Fruit fly (Drosophila melanogaster) whole organism, embryonic: ENCODE measurements around the gene CG32801.

Experiments
- ATbp ChIP-seq: fragments of 200-800 bp; sonication (Bioruptor generic); optimal IDR thresholded peaks from 2 replicates; lab custom pipeline; 2017; ENCODE audit warnings: missing biosample characterization, mild to moderate bottlenecking, missing genetic modification characterization, missing genetic modification reagents
- Aef1 ChIP-seq: fragments of 200-800 bp; sonication (Bioruptor generic); IDR thresholded peaks from 3 replicates; pipeline ENCODE4 v1.3.6; 2022; ENCODE audit warnings: missing biosample characterization, missing genetic modification characterization
- BEAF-32 ChIP-seq: fragments of 200-800 bp; sonication (Bioruptor generic); optimal IDR thresholded peaks from 3 replicates; lab custom pipeline; 2017; ENCODE audit warnings: missing biosample characterization, missing genetic modification characterization, mild to moderate bottlenecking, moderate library complexity, missing genetic modification reagents
- CG10267 ChIP-seq: fragments of 200-800 bp; sonication (Bioruptor generic); optimal IDR thresholded peaks from 2 replicates; lab custom pipeline; 2018; ENCODE audit warnings: missing biosample characterization, mild to moderate bottlenecking, missing genetic modification characterization, moderate library complexity
- CG10462 ChIP-seq: fragments of 200-800 bp; sonication (Bioruptor generic); optimal IDR thresholded peaks from 2 replicates; lab custom pipeline; 2016; ENCODE audit warnings: missing biosample characterization, missing genetic modification characterization
- CG10565 ChIP-seq: fragments of 200-800 bp; sonication (Bioruptor generic); optimal IDR thresholded peaks from 3 replicates; lab custom pipeline; 2016; ENCODE audit warnings: missing biosample characterization, mild to moderate bottlenecking, missing genetic modification characterization
- CG10959 ChIP-seq: fragments of 200-800 bp; sonication (Bioruptor generic); IDR thresholded peaks from 2 replicates; pipeline ENCODE4 v1.3.6; 2022; ENCODE audit warnings: missing biosample characterization, missing genetic modification characterization
- CG12071 ChIP-seq: fragments of 200-800 bp; sonication (Bioruptor generic); optimal IDR thresholded peaks from 3 replicates; lab custom pipeline; 2018; ENCODE audit warnings: missing biosample characterization, mild to moderate bottlenecking, missing genetic modification characterization
- CG12659 ChIP-seq: fragments of 200-800 bp; sonication (Bioruptor generic); optimal IDR thresholded peaks from 3 replicates; lab custom pipeline; 2017; ENCODE audit warnings: mild to moderate bottlenecking, missing biosample characterization, missing genetic modification reagents, missing genetic modification characterization
- CG12942 ChIP-seq: fragments of 200-800 bp; sonication (Bioruptor generic); optimal IDR thresholded peaks from 3 replicates; lab custom pipeline; 2016; ENCODE audit warnings: missing biosample characterization, missing genetic modification characterization
- CG13296 ChIP-seq: fragments of 200-800 bp; sonication (Bioruptor generic); optimal IDR thresholded peaks from 3 replicates; lab custom pipeline; 2018; ENCODE audit warnings: missing biosample characterization, mild to moderate bottlenecking, missing genetic modification characterization
- CG1792 ChIP-seq: fragments of 200-800 bp; sonication (Bioruptor generic); optimal IDR thresholded peaks from 2 replicates; lab custom pipeline; 2016; ENCODE audit warnings: missing biosample characterization, missing genetic modification characterization
- CG18011 ChIP-seq: fragments of 200-800 bp; sonication (Bioruptor generic); optimal IDR thresholded peaks from 2 replicates; lab custom pipeline; 2017; ENCODE audit warnings: missing biosample characterization, missing genetic modification characterization, mild to moderate bottlenecking, moderate library complexity, missing genotype
- CG32532 ChIP-seq: fragments of 200-800 bp; sonication (Bioruptor generic); IDR thresholded peaks from 2 replicates; pipeline ENCODE4 v1.3.6; 2022; ENCODE audit warnings: missing biosample characterization, missing genetic modification characterization
- CG32767 ChIP-seq: fragments of 200-800 bp; sonication (Bioruptor generic); IDR thresholded peaks from 2 replicates; pipeline ENCODE4 v1.3.6; 2022; ENCODE audit warnings: missing biosample characterization, missing genetic modification characterization
- CG34422 ChIP-seq: fragments of 200-800 bp; sonication (Bioruptor generic); IDR thresholded peaks from 3 replicates; pipeline ENCODE4 v1.3.6; 2022; ENCODE audit warnings: missing biosample characterization, missing genetic modification characterization
- CG3847 ChIP-seq: fragments of 200-800 bp; sonication (Bioruptor generic); IDR thresholded peaks from 2 replicates; pipeline ENCODE4 v1.3.6; 2022; ENCODE audit warnings: missing biosample characterization, missing genetic modification characterization
- CG4360 ChIP-seq: fragments of 200-800 bp; sonication (Bioruptor generic); IDR thresholded peaks from 2 replicates; pipeline ENCODE4 v1.3.6; 2022; ENCODE audit warnings: missing biosample characterization, missing genetic modification characterization
- CG4707 ChIP-seq: fragments of 200-800 bp; sonication (Bioruptor generic); optimal IDR thresholded peaks from 2 replicates; lab custom pipeline; 2018; ENCODE audit warnings: missing biosample characterization, mild to moderate bottlenecking, missing genetic modification characterization, moderate library complexity
- CG5180 ChIP-seq: fragments of 200-800 bp; sonication (Bioruptor generic); optimal IDR thresholded peaks from 3 replicates; lab custom pipeline; 2017; ENCODE audit warnings: missing biosample characterization, missing genetic modification characterization, mild to moderate bottlenecking, moderate library complexity, missing genetic modification reagents
- CG6254 ChIP-seq: fragments of 200-800 bp; sonication (Bioruptor generic); optimal IDR thresholded peaks from 3 replicates; lab custom pipeline; 2017; ENCODE audit warnings: mild to moderate bottlenecking, missing biosample characterization, missing genetic modification reagents, missing genetic modification characterization
- CG7928 ChIP-seq: fragments of 200-800 bp; sonication (Bioruptor generic); optimal IDR thresholded peaks from 2 replicates; lab custom pipeline; 2017; ENCODE audit warnings: missing biosample characterization, mild to moderate bottlenecking, missing genetic modification characterization
- CG9215 ChIP-seq: fragments of 200-800 bp; sonication (Bioruptor generic); IDR thresholded peaks from 2 replicates; pipeline ENCODE4 v1.3.6; 2022; ENCODE audit warnings: missing biosample characterization, missing genetic modification characterization
- CG9609 ChIP-seq: fragments of 200-800 bp; sonication (Bioruptor generic); optimal IDR thresholded peaks from 3 replicates; lab custom pipeline; 2016; ENCODE audit warnings: missing biosample characterization, missing genetic modification characterization
- D ChIP-seq, 2 experiments: fragments of 200-800 bp in 1 of 2; fragments of >200 bp in 1 of 2; sonication (Bioruptor generic) in 1 of 2; optimal IDR thresholded peaks; 2 replicates in 1 of 2; 3 replicates in 1 of 2; lab custom pipeline; 2017; ENCODE audit warnings: mild to moderate bottlenecking in 1 of 2, missing biosample characterization in 1 of 2, missing genetic modification characterization in 1 of 2, missing genetic modification reagents in 1 of 2
- E2f2 ChIP-seq: fragments of 200-800 bp; sonication (Bioruptor generic); IDR thresholded peaks from 2 replicates; pipeline ENCODE4 v1.3.6; 2022; ENCODE audit warnings: missing biosample characterization, missing genetic modification characterization
- Lhr ChIP-seq: fragments of 200-800 bp; sonication (Bioruptor generic); optimal IDR thresholded peaks from 3 replicates; lab custom pipeline; 2017; ENCODE audit warnings: mild to moderate bottlenecking, missing biosample characterization, missing genetic modification reagents, missing genetic modification characterization
- Lpt ChIP-seq: fragments of >200 bp; optimal IDR thresholded peaks from 2 replicates; lab custom pipeline; 2018; ENCODE audit warnings: missing biosample characterization, missing genetic modification characterization
- Max ChIP-seq: fragments of 200-800 bp; sonication (Bioruptor generic); optimal IDR thresholded peaks from 2 replicates; lab custom pipeline; 2016; ENCODE audit warnings: missing biosample characterization, mild to moderate bottlenecking, missing genetic modification characterization
- Nf-YB ChIP-seq: fragments of 200-800 bp; sonication (Bioruptor generic); optimal IDR thresholded peaks from 3 replicates; lab custom pipeline; 2019; ENCODE audit warnings: missing biosample characterization, mild to moderate bottlenecking, missing genetic modification characterization, moderate library complexity
- Sry-δ ChIP-seq: fragments of 200-800 bp; sonication (Bioruptor generic); optimal IDR thresholded peaks from 2 replicates; lab custom pipeline; 2016; ENCODE audit warnings: missing biosample characterization, missing genetic modification characterization
- Taf1 ChIP-seq: fragments of 200-800 bp; sonication (Bioruptor generic); IDR thresholded peaks from 2 replicates; pipeline ENCODE4 v1.3.6; 2022; ENCODE audit warnings: missing biosample characterization, missing genetic modification characterization
- Trl ChIP-seq, 3 experiments: fragments of >200 bp in 2 of 3; fragments of 200-800 bp in 1 of 3; sonication (Bioruptor generic) in 1 of 3; optimal IDR thresholded peaks; 2 replicates in 1 of 3; 3 replicates in 2 of 3; lab custom pipeline; 2016 to 2017; ENCODE audit warnings: missing biosample characterization in 1 of 3, missing genetic modification characterization in 1 of 3
- Xrp1 ChIP-seq: fragments of 200-800 bp; sonication (Bioruptor generic); IDR thresholded peaks from 2 replicates; pipeline ENCODE4 v1.3.6; 2022; ENCODE audit warnings: missing biosample characterization, missing genetic modification characterization
- ab ChIP-seq: fragments of 200-800 bp; sonication (Bioruptor generic); optimal IDR thresholded peaks from 2 replicates; lab custom pipeline; 2016; ENCODE audit warnings: missing biosample characterization, missing genetic modification characterization
- ap ChIP-seq: fragments of 200-800 bp; sonication (Bioruptor generic); IDR thresholded peaks from 2 replicates; pipeline ENCODE4 v1.3.6; 2022; ENCODE audit warnings: missing biosample characterization, missing genetic modification characterization
- chif ChIP-seq, 2 experiments: fragments of 200-800 bp; sonication (Bioruptor generic); optimal IDR thresholded peaks; 3 replicates each; lab custom pipeline; 2016; ENCODE audit warnings: missing biosample characterization in 2 of 2, missing genetic modification characterization in 2 of 2
- ci ChIP-seq: fragments of 200-800 bp; sonication (Bioruptor generic); IDR thresholded peaks from 3 replicates; pipeline ENCODE4 v1.3.6; 2022; ENCODE audit warnings: missing biosample characterization, missing genetic modification characterization
- en ChIP-seq: fragments of 200-800 bp; sonication (Bioruptor generic); optimal IDR thresholded peaks from 2 replicates; lab custom pipeline; 2016; ENCODE audit warnings: missing biosample characterization, missing genetic modification characterization
- nau ChIP-seq: fragments of 200-800 bp; sonication (Bioruptor generic); optimal IDR thresholded peaks from 3 replicates; lab custom pipeline; 2017; ENCODE audit warnings: missing biosample characterization, mild to moderate bottlenecking, missing genetic modification characterization, missing genetic modification reagents
- pros ChIP-seq: fragments of 200-800 bp; sonication (Bioruptor generic); optimal IDR thresholded peaks from 3 replicates; lab custom pipeline; 2019; ENCODE audit warnings: missing biosample characterization, mild to moderate bottlenecking, missing genetic modification characterization, moderate library complexity
- repo ChIP-seq: fragments of 200-800 bp; sonication (Bioruptor generic); optimal IDR thresholded peaks from 2 replicates; lab custom pipeline; 2016; ENCODE audit warnings: missing biosample characterization, missing genetic modification characterization
- run ChIP-seq: fragments of 200-800 bp; sonication (Bioruptor generic); optimal IDR thresholded peaks from 3 replicates; lab custom pipeline; 2018; ENCODE audit warnings: missing biosample characterization, mild to moderate bottlenecking, missing genetic modification characterization
- slbo ChIP-seq: fragments of 200-800 bp; sonication (Bioruptor generic); IDR thresholded peaks from 2 replicates; pipeline ENCODE4 v1.3.6; 2022; ENCODE audit warnings: missing biosample characterization, missing genetic modification characterization
- slp2 ChIP-seq: fragments of 200-800 bp; sonication (Bioruptor generic); optimal IDR thresholded peaks from 2 replicates; lab custom pipeline; 2016; ENCODE audit warnings: missing biosample characterization, missing genetic modification characterization
- sug ChIP-seq: fragments of 200-800 bp; optimal IDR thresholded peaks from 2 replicates; lab custom pipeline; 2019; ENCODE audit warnings: missing biosample characterization, mild to moderate bottlenecking, missing genetic modification characterization, moderate library complexity
- tup ChIP-seq: fragments of 200-800 bp; sonication (Bioruptor generic); optimal IDR thresholded peaks from 2 replicates; lab custom pipeline; 2016; ENCODE audit warnings: missing biosample characterization, mild to moderate bottlenecking, missing genetic modification characterization, moderate library complexity
- tx ChIP-seq: fragments of 200-800 bp; sonication (Bioruptor generic); optimal IDR thresholded peaks from 2 replicates; lab custom pipeline; 2016; ENCODE audit warnings: missing biosample characterization, missing genetic modification characterization
- vnd ChIP-seq: fragments of 200-800 bp; sonication (Bioruptor generic); IDR thresholded peaks from 3 replicates; pipeline ENCODE4 v1.3.6; 2022; ENCODE audit warnings: missing biosample characterization, missing genetic modification characterization; ENCODE audit not compliant: partially characterized antibody

Gene CG32801

dm6 chrX:1879606-1880110, 23.3 kb downstream of the CG32801 start, which contains the start of gene CG14818 (continued):
- TF ChIP-seq repo (GFP tag; lab: Kevin White, UChicago) (peak; percentile 52), CG13296 (GFP tag; lab: Kevin White, UChicago) (peak; percentile 32), tx (peak; percentile 24), Xrp1 (peak; percentile 68), en (no peak), Taf1 (no peak), CG4707 (GFP tag; lab: Kevin White, UChicago) (peak; percentile 30), CG10565 (GFP tag; lab: Kevin White, UChicago) (no peak), CG3847 (GFP tag; lab: Robert Waterston, UW) (peak; percentile 58), CG34422 (GFP tag; lab: Robert Waterston, UW) (peak; percentile 48; the same call in 1 of the 3 replicates), ci (GFP tag; lab: Robert Waterston, UW) (peak; percentile 81), ab (GFP tag; lab: Kevin White, UChicago) (peak; percentile 53), ap (GFP tag; lab: Robert Waterston, UW) (0 out of 2 replicates have a peak, but pooled peaks have one; percentile 9), CG9609 (GFP tag; lab: Kevin White, UChicago) (peak; percentile 64), nau (GFP tag; lab: Kevin White, UChicago) (no peak), CG10959 (GFP tag; lab: Robert Waterston, UW) (peak; percentile 33; the same call in 1 of the 2 replicates), D (optimal IDR thresholded peaks at IDR 0.05; lab: Kevin White, UChicago) (no peak), D (GFP tag; optimal IDR thresholded peaks at IDR 0.05; lab: Kevin White, UChicago) (peak; percentile 12), CG32532 (GFP tag; lab: Robert Waterston, UW) (peak; percentile 55; the same call in 1 of the 2 replicates), slbo (GFP tag; lab: Robert Waterston, UW) (peak; percentile 77), CG12659 (GFP tag; lab: Kevin White, UChicago) (peak; percentile 49), CG12942 (GFP tag; lab: Kevin White, UChicago) (peak; percentile 36), slp2 (peak; percentile 68), CG4360 (no peak), pros (no peak), E2f2 (GFP tag; lab: Robert Waterston, UW) (peak; percentile 29), CG9215 (GFP tag; lab: Robert Waterston, UW) (peak; percentile 65), Aef1 (GFP tag; lab: Robert Waterston, UW) (peak; percentile 39; the same call in 1 of the 3 replicates), CG6254 (GFP tag; lab: Kevin White, UChicago) (no peak), chif (GFP tag; optimal IDR thresholded peaks at IDR 0.05; lab: Kevin White, UChicago) (peak; percentile 30 to 56), run (no peak), CG18011 (GFP tag; lab: Kevin White, UChicago) (no peak), vnd (GFP tag; lab: Robert Waterston, UW) (peak; percentile 84), CG32767 (no peak), Sry-δ (GFP tag; lab: Kevin White, UChicago) (peak; percentile 88), ATbp (GFP tag; lab: Kevin White, UChicago) (no peak), tup (GFP tag; lab: Kevin White, UChicago) (no peak), CG7928 (GFP tag; lab: Kevin White, UChicago) (no peak), Nf-YB (GFP tag; lab: Kevin White, UChicago) (peak; percentile 79), CG1792 (GFP tag; lab: Kevin White, UChicago) (peak; percentile 27), CG10267 (tag; lab: Kevin White, UChicago) (peak; percentile 45), CG5180 (GFP tag; lab: Kevin White, UChicago) (no peak), sug (tag; lab: Kevin White, UChicago) (peak; percentile 31), CG10462 (GFP tag; lab: Kevin White, UChicago) (peak; percentile 14), BEAF-32 (GFP tag; lab: Kevin White, UChicago) (peak; percentile 83), CG12071 (peak; percentile 45), Trl (optimal IDR thresholded peaks at IDR 0.05; lab: Kevin White, UChicago) (no peak), Trl (GFP tag; optimal IDR thresholded peaks at IDR 0.05; lab: Kevin White, UChicago) (peak; percentile 69), Lhr (GFP tag; lab: Kevin White, UChicago) (peak; percentile 56), Lpt (GFP tag; lab: Kevin White, UChicago) (no peak), Max (no peak)
